Worm (Caenorhabditis elegans) whole organism, L2 larva: ENCODE measurements around the gene rpb-2.

Source experiments
- C34F6.9 ChIP-seq: fragments of 150-350 bp; optimal IDR thresholded peaks from 2 replicates; lab custom pipeline; 2014; ENCODE audit warnings: missing biosample characterization, missing genetic modification characterization
- F13H6.1 ChIP-seq: sonication (generic microtip); optimal IDR thresholded peaks from 2 replicates; lab custom pipeline; 2016; ENCODE audit warnings: missing genetic modification characterization, missing compliant biosample characterization
- R02D3.7 ChIP-seq: fragments of 150-350 bp; optimal IDR thresholded peaks from 2 replicates; lab custom pipeline; 2014; ENCODE audit warnings: missing biosample characterization, missing genetic modification characterization
- aly-2 ChIP-seq: fragments of 150-350 bp; optimal IDR thresholded peaks from 2 replicates; lab custom pipeline; 2014; ENCODE audit warnings: missing biosample characterization, missing genetic modification characterization
- ama-1 ChIP-seq: fragments of 150-350 bp; optimal IDR thresholded peaks from 2 replicates; lab custom pipeline; 2018; ENCODE audit warnings: inconsistent platforms
- blmp-1 ChIP-seq: sonication (generic microtip); optimal IDR thresholded peaks from 2 replicates; lab custom pipeline; 2017; ENCODE audit warnings: missing genetic modification characterization, mild to moderate bottlenecking, missing compliant biosample characterization, antibody characterized with exemption, moderate library complexity; ENCODE audit not compliant: insufficient read depth
- ceh-16 ChIP-seq: fragments of 150-350 bp; optimal IDR thresholded peaks from 2 replicates; lab custom pipeline; 2014; ENCODE audit warnings: missing biosample characterization, missing genetic modification characterization
- ceh-82 ChIP-seq: fragments of 150-350 bp; optimal IDR thresholded peaks from 2 replicates; lab custom pipeline; 2014; ENCODE audit warnings: missing biosample characterization, missing genetic modification characterization
- crh-2 ChIP-seq: sonication (generic microtip); optimal IDR thresholded peaks from 2 replicates; lab custom pipeline; 2017; ENCODE audit warnings: missing biosample characterization, missing genetic modification characterization
- dmd-4 ChIP-seq: sonication (generic microtip); optimal IDR thresholded peaks from 2 replicates; lab custom pipeline; 2017; ENCODE audit warnings: missing biosample characterization, missing genetic modification characterization
- elt-1 ChIP-seq: fragments of 150-350 bp; optimal IDR thresholded peaks from 2 replicates; lab custom pipeline; 2014; ENCODE audit warnings: missing biosample characterization, missing genetic modification characterization
- elt-3 ChIP-seq: sonication (generic microtip); optimal IDR thresholded peaks from 2 replicates; lab custom pipeline; 2017; ENCODE audit warnings: missing biosample characterization, missing genetic modification characterization
- fos-1 ChIP-seq: fragments of 150-350 bp; optimal IDR thresholded peaks from 2 replicates; lab custom pipeline; 2014; ENCODE audit warnings: missing biosample characterization, missing genetic modification characterization
- gmeb-1 ChIP-seq: fragments of 150-350 bp; optimal IDR thresholded peaks from 2 replicates; lab custom pipeline; 2014; ENCODE audit warnings: missing biosample characterization, missing genetic modification characterization
- lin-11 ChIP-seq: fragments of 150-350 bp; sonication (generic microtip); optimal IDR thresholded peaks from 2 replicates; lab custom pipeline; 2014; ENCODE audit warnings: missing biosample characterization, missing genetic modification characterization, inconsistent platforms, mixed read lengths
- lin-13 ChIP-seq: fragments of 150-350 bp; optimal IDR thresholded peaks from 2 replicates; lab custom pipeline; 2014; ENCODE audit warnings: missing biosample characterization, missing genetic modification reagents, missing genetic modification characterization
- lin-39 ChIP-seq: fragments of 150-350 bp; optimal IDR thresholded peaks from 2 replicates; lab custom pipeline; 2014; ENCODE audit warnings: missing biosample characterization, missing genetic modification reagents, missing genetic modification characterization
- lsy-2 ChIP-seq, 2 experiments: fragments of 150-350 bp in 1 of 2; sonication (generic microtip) in 1 of 2; optimal IDR thresholded peaks; 2 replicates each; lab custom pipeline; 2014 to 2017; ENCODE audit warnings: missing biosample characterization in 2 of 2, missing genetic modification characterization in 2 of 2
- mab-5 ChIP-seq: fragments of 150-350 bp; optimal IDR thresholded peaks from 2 replicates; lab custom pipeline; 2014; ENCODE audit warnings: missing biosample characterization, missing genetic modification characterization
- mbf-1 ChIP-seq: sonication (generic microtip); optimal IDR thresholded peaks from 2 replicates; lab custom pipeline; 2017; ENCODE audit warnings: missing biosample characterization, missing genetic modification characterization
- mdl-1 ChIP-seq, 2 experiments: fragments of 150-350 bp in 1 of 2; sonication (generic microtip) in 1 of 2; optimal IDR thresholded peaks; 2 replicates each; lab custom pipeline; 2017; ENCODE audit warnings: missing biosample characterization in 2 of 2, missing genetic modification characterization in 2 of 2
- nhr-12 ChIP-seq: fragments of 150-350 bp; optimal IDR thresholded peaks from 2 replicates; lab custom pipeline; 2014; ENCODE audit warnings: missing biosample characterization, missing genetic modification characterization
- nhr-129 ChIP-seq: fragments of 150-350 bp; optimal IDR thresholded peaks from 2 replicates; lab custom pipeline; 2014; ENCODE audit warnings: missing biosample characterization, missing genetic modification characterization
- nhr-21 ChIP-seq: fragments of 150-350 bp; optimal IDR thresholded peaks from 2 replicates; lab custom pipeline; 2014; ENCODE audit warnings: missing biosample characterization, missing genetic modification characterization
- nhr-237 ChIP-seq: fragments of 150-350 bp; optimal IDR thresholded peaks from 2 replicates; lab custom pipeline; 2014; ENCODE audit warnings: missing biosample characterization, missing genetic modification characterization
- nhr-25 ChIP-seq: fragments of 150-350 bp; sonication (generic microtip); optimal IDR thresholded peaks from 3 replicates; lab custom pipeline; 2014; ENCODE audit warnings: missing biosample characterization, missing genetic modification characterization
- nhr-6 ChIP-seq: fragments of 150-350 bp; optimal IDR thresholded peaks from 2 replicates; lab custom pipeline; 2014; ENCODE audit warnings: missing biosample characterization, missing genetic modification characterization
- nhr-77 ChIP-seq: fragments of 150-350 bp; optimal IDR thresholded peaks from 2 replicates; lab custom pipeline; 2014; ENCODE audit warnings: missing biosample characterization, missing genetic modification characterization
- peb-1 ChIP-seq: fragments of 150-350 bp; optimal IDR thresholded peaks from 2 replicates; lab custom pipeline; 2014; ENCODE audit warnings: missing biosample characterization, missing genetic modification characterization
- skn-1 ChIP-seq: sonication (generic microtip); optimal IDR thresholded peaks from 2 replicates; lab custom pipeline; 2017; ENCODE audit warnings: missing biosample characterization, missing genetic modification characterization
- sma-3 ChIP-seq: sonication (generic microtip); optimal IDR thresholded peaks from 2 replicates; lab custom pipeline; 2016; ENCODE audit warnings: missing genetic modification reagents, missing genetic modification characterization, missing compliant biosample characterization
- sma-9 ChIP-seq, 2 experiments: fragments of 150-350 bp in 1 of 2; sonication (generic microtip) in 1 of 2; optimal IDR thresholded peaks; 2 replicates each; lab custom pipeline; 2014 to 2016; ENCODE audit warnings: missing genetic modification characterization in 2 of 2, mild to moderate bottlenecking in 1 of 2, missing biosample characterization in 1 of 2, missing compliant biosample characterization in 1 of 2, missing genetic modification reagents in 1 of 2, moderate library complexity in 1 of 2
- snpc-4 ChIP-seq: fragments of 150-350 bp; optimal IDR thresholded peaks from 2 replicates; lab custom pipeline; 2014; ENCODE audit warnings: missing biosample characterization, missing genetic modification characterization
- unc-55 ChIP-seq: fragments of 150-350 bp; sonication (generic microtip); optimal IDR thresholded peaks from 3 replicates; lab custom pipeline; 2014; ENCODE audit warnings: missing biosample characterization, missing genetic modification reagents, missing genetic modification characterization
- zag-1 ChIP-seq: fragments of 150-350 bp; optimal IDR thresholded peaks from 2 replicates; lab custom pipeline; 2014; ENCODE audit warnings: missing biosample characterization, missing genetic modification characterization
- ztf-11 ChIP-seq: sonication (generic microtip); optimal IDR thresholded peaks from 2 replicates; lab custom pipeline; 2017; ENCODE audit warnings: missing biosample characterization, missing genetic modification characterization
- ztf-4 ChIP-seq: fragments of 150-350 bp; optimal IDR thresholded peaks from 2 replicates; lab custom pipeline; 2014; ENCODE audit warnings: missing biosample characterization, missing genetic modification characterization

rpb-2 gene

ce11 chrIII:4913736-4914135, 25.6 kb upstream of the rpb-2 start:
- TF ChIP-seq nhr-77 (tag; lab: Kevin White, UChicago), result no peak
- no peak for TF ChIP-seq sma-9 (GFP tag; optimal IDR thresholded peaks at IDR 0.05; lab: Kevin White, UChicago)
- TF ChIP-seq sma-9 (tag; optimal IDR thresholded peaks at IDR 0.05; lab: Kevin White, UChicago), result no peak
- TF ChIP-seq aly-2, result no peak
- no peak for TF ChIP-seq mdl-1 (tag; optimal IDR thresholded peaks at IDR 0.05; lab: Kevin White, UChicago)
- TF ChIP-seq skn-1 (tag; lab: Kevin White, UChicago), result no peak
- TF ChIP-seq elt-1 (tag; lab: Kevin White, UChicago), result no peak
- TF ChIP-seq, all 48 proteins: peak for 0

- TF ChIP-seq ceh-16 (tag; lab: Kevin White, UChicago) (no peak), blmp-1 (tag; lab: Kevin White, UChicago) (no peak), ama-1 (lab: Kevin White, UChicago) (no peak), ztf-4 (tag; lab: Kevin White, UChicago) (no peak), elt-3 (tag; lab: Kevin White, UChicago) (no peak), skn-1 (tag; lab: Kevin White, UChicago) (no peak), mdl-1 (tag; optimal IDR thresholded peaks at IDR 0.05; lab: Kevin White, UChicago) (no peak)
Observed at ce11 chrIII:4917077-4917476, 22.3 kb upstream of the rpb-2 start, which contains the start of gene rars-1. rars-1 (minus strand) TSS chrIII:4917177.

DNA sequence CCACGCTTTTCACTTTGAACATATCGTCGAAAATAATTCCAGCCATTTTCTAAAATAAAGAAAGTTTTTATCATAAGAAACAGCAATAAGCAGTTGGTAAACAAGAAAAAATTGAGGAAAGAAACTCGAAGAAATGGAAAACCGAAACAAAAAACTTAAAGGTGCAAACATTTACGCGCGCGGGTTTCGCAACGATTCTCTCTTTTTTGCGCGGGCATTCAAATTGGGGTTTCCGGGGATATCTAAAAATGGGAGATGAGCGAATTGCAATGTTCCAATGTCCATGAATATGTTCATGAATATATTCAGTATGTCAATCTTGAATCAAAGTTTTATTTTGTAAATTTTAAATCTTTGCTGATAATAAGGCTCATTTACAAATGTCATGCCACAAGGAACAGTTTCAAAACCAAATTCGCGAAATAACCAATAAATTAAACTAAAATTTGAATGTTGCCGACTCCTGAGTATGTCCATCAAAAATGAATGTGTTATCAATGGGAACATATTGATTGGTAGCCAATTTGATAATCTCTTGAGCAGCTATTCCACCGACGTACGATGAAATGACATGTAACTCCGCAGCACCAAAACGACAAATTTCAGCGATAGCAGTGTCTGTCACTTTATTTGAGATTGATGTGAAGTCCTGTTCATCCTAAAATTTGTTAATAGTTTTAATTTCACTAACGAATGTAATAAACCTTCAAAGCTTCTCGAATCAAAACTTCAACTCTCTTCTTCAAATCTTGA, 21.2 kb upstream of the rpb-2 start, which contains the start of gene rpb-8:
rpb-8 (minus strand) TSS at position 49 of the 753 bp plus-strand sequence.
- TF ChIP-seq sma-9 (GFP tag; optimal IDR thresholded peaks at IDR 0.05; lab: Kevin White, UChicago) (peak; percentile 13), sma-9 (tag; optimal IDR thresholded peaks at IDR 0.05; lab: Kevin White, UChicago) (no peak), F13H6.1 (tag; lab: Kevin White, UChicago) (peak; percentile 29), crh-2 (tag; lab: Kevin White, UChicago) (peak; percentile 45), lsy-2 (tag; optimal IDR thresholded peaks at IDR 0.05; lab: Kevin White, UChicago) (peak; percentile 14 to 75), ztf-11 (tag; lab: Kevin White, UChicago) (no peak), unc-55 (GFP tag; lab: Kevin White, UChicago) (peak; percentile 90), dmd-4 (tag; lab: Kevin White, UChicago) (no peak), nhr-21 (peak; percentile 3), C34F6.9 (peak; percentile 64), fos-1 (tag; lab: Kevin White, UChicago) (peak; percentile 29), lin-13 (GFP tag; lab: Kevin White, UChicago) (peak; percentile 46), lin-11 (tag; lab: Kevin White, UChicago) (peak; percentile 1), sma-3 (GFP tag; lab: Kevin White, UChicago) (peak; percentile 18), zag-1 (tag; lab: Kevin White, UChicago) (no peak), R02D3.7 (tag; lab: Kevin White, UChicago) (no peak), ama-1 (lab: Kevin White, UChicago) (peak; percentile 44), snpc-4 (tag; lab: Kevin White, UChicago) (peak; percentile 13), blmp-1 (tag; lab: Kevin White, UChicago) (peak; percentile 18), nhr-12 (no peak), gmeb-1 (tag; lab: Kevin White, UChicago) (peak; percentile 89), nhr-129 (peak; percentile 55), nhr-25 (tag; lab: Kevin White, UChicago) (peak; percentile 16), mbf-1 (tag; lab: Kevin White, UChicago) (no peak)

DNA sequence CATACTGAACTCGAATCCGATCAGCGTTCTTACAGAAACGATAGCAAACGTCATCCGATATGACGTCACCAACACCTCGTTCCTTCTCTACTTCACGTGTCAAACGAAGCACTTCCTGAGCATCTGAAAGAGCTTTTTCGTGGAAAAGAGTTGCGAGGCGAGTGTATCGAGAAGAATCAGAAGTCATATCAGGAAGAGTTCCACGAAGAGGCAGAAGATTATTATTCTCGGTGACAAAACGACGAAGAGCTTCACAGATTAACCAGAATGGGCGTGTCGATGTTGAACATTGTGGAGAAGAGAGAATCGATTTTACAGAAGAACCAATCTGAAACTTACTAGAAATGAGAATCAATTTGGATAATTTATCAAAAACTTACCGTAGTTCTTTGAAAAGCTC, 20.5 kb upstream of the rpb-2 start:
- TF ChIP-seq ztf-11 (tag; lab: Kevin White, UChicago) (no peak), ztf-4 (tag; lab: Kevin White, UChicago) (no peak), elt-3 (tag; lab: Kevin White, UChicago) (no peak), nhr-237 (no peak), nhr-6 (no peak), sma-9 (GFP tag; optimal IDR thresholded peaks at IDR 0.05; lab: Kevin White, UChicago) (no peak), sma-9 (tag; optimal IDR thresholded peaks at IDR 0.05; lab: Kevin White, UChicago) (no peak), mab-5 (no peak), ceh-82 (tag; lab: Kevin White, UChicago) (no peak), ceh-16 (tag; lab: Kevin White, UChicago) (no peak), C34F6.9 (no peak), sma-3 (GFP tag; lab: Kevin White, UChicago) (no peak), lin-39 (no peak), lsy-2 (tag; optimal IDR thresholded peaks at IDR 0.05; lab: Kevin White, UChicago) (no peak), fos-1 (tag; lab: Kevin White, UChicago) (no peak), peb-1 (tag; lab: Kevin White, UChicago) (no peak), crh-2 (tag; lab: Kevin White, UChicago) (no peak), mbf-1 (tag; lab: Kevin White, UChicago) (no peak)
